Worm (Caenorhabditis elegans): ENCODE results near the gene F35G12.5.

F35G12.5 gene

DNA sequence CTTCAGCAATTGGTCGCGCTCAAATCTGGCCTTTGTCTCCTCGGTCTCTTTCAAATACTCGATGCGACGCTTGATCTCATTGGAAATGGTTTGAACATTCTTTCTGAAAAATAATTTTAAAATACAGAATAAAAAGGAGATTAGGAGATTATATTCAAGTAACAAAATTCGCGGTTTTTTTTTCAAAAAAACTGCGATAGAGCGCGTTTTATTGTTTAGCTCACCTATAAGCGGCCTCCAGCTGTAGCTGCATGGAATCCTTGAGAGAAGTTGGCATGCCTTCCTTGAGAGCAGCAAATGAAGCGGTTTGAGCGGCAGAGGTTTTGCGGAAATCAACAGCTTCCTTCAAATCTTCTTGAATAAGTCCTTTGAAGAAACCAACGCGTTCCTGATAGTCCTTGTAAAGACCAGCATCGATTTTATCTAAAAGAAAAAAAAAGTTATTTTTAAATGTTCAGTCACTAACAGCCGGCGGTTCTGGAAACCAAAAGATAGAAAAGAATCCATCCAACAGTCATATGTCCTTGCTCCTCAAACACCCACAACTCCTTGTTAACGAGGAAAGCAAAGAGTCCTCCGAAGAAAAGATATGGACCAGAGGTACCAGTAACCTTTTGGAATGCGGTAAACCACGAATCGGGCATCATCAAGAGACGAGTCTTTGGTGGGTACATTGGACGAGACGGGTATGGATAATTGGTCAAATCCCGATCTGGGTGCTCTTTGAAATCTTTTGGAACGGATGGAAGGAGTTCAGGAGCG lies 11.0 kb downstream of the F35G12.5 start:
- TF ChIP-seq ztf-23 (GFP tag; IDR thresholded peaks at IDR 0.05) (no peak), med-1 (GFP tag; optimal IDR thresholded peaks at IDR 0.05; ENCODE audit: insufficient read depth) (no peak), ztf-29 (GFP tag; IDR thresholded peaks at IDR 0.05) (no peak), klf-2 (GFP tag; conservative IDR thresholded peaks at IDR 0.05) (no peak), T22C8.4 (GFP tag; IDR thresholded peaks at IDR 0.05) (no peak)

DNA sequence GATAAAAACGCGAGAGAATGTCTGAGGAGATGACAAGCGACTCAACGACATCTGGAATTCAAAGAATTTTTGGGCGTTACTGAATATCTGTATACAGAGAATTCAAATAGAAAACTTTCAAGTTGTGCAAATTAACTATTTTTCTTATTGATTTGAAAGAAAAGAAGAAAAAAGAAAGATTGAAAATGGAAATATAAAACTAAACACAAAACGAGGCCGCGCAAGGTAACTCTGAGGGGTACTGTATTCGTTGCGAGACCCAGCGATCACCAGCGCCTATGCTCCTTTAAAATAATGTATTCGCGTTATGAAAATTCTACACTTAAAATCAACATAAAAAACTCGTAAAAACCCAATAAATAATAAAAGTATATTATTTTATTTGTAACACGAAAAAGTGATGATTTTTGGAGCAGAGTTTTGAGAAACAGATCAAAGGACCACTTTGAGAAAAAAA lies 11.9 kb downstream of the F35G12.5 start, which contains the start of gene asb-1:
asb-1 (minus strand) TSS at position 51 of the 457 bp plus-strand sequence.
- TF ChIP-seq med-1 (GFP tag; optimal IDR thresholded peaks at IDR 0.05; ENCODE audit: insufficient read depth) (no peak), klf-2 (GFP tag; conservative IDR thresholded peaks at IDR 0.05) (no peak), cog-1 (tag; optimal IDR thresholded peaks at IDR 0.05) (no peak), tab-1 (GFP tag; IDR thresholded peaks at IDR 0.05) (no peak), ref-1 (GFP tag; conservative IDR thresholded peaks at IDR 0.05) (no peak), T22C8.4 (GFP tag; IDR thresholded peaks at IDR 0.05) (no peak), ztf-23 (GFP tag; IDR thresholded peaks at IDR 0.05) (no peak), flt-1 (GFP tag; IDR thresholded peaks at IDR 0.05) (no peak), ztf-29 (GFP tag; IDR thresholded peaks at IDR 0.05) (no peak)

DNA sequence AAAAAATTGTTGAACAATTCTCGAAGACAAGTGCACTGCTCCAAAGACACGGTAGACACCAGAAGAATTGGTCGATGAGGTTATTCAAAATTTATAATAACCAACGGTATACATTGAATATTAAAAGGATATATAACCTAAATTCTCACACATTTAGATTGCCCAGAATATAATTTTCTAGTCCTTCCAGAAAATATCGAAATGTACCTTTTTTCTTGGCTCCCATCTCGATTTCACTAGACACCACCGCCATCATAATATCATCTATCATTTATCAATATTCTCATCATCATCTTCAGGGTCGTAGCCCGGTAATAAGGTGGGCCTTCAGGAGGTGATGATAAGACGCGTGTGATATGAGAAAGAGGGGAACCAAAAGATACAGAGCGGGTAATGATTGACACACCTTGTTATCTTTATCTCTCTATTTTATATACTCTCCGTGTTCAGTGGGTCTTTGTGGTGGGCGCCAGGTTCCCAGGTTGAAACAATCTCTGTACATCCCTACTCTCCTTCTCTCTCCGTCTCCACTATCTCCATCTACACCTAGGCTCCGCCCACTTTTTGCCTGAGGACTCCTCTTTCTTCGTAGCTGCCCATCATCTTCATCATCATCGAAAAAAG lies 16.3 kb downstream of the F35G12.5 start, which contains the start of gene mab-21:
mab-21 (plus strand) TSS at position 615 of the 624 bp plus-strand sequence.
- TF ChIP-seq T22C8.4 (GFP tag; IDR thresholded peaks at IDR 0.05) (no peak), flt-1 (GFP tag; IDR thresholded peaks at IDR 0.05) (no peak), ztf-29 (GFP tag; IDR thresholded peaks at IDR 0.05) (no peak), ref-1 (GFP tag; conservative IDR thresholded peaks at IDR 0.05) (no peak), klf-2 (GFP tag; conservative IDR thresholded peaks at IDR 0.05) (no peak), med-1 (GFP tag; optimal IDR thresholded peaks at IDR 0.05; ENCODE audit: insufficient read depth) (no peak), cog-1 (tag; optimal IDR thresholded peaks at IDR 0.05) (no peak), tab-1 (GFP tag; IDR thresholded peaks at IDR 0.05) (no peak), ztf-23 (GFP tag; IDR thresholded peaks at IDR 0.05) (no peak)

DNA sequence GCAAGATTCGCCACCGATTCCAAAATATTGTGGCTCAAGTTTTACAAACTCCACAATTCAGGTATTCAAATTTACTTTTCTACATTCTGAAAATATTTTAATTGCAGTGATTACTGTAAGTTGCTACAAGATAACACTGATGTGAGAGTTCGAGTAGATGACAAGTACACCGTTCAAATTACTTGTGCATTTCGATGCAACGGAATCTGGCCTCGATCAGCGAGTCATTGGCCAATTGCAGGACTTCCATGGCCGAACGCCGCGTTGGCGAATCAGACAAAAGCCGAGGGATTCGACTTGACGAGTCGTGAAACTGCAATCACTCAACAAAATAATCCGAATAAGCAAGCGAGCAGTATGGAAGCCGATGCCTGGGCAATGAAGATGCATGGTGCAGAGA lies 17.4 kb downstream of the F35G12.5 start:
- TF ChIP-seq flt-1 (GFP tag; IDR thresholded peaks at IDR 0.05), result no peak
- TF ChIP-seq ztf-29 (GFP tag; IDR thresholded peaks at IDR 0.05), result no peak
- no peak for TF ChIP-seq ztf-23 (GFP tag; IDR thresholded peaks at IDR 0.05)
- no peak for TF ChIP-seq T22C8.4 (GFP tag; IDR thresholded peaks at IDR 0.05)
- no peak for TF ChIP-seq klf-2 (GFP tag; conservative IDR thresholded peaks at IDR 0.05)
- TF ChIP-seq ref-1 (GFP tag; conservative IDR thresholded peaks at IDR 0.05), result no peak
- TF ChIP-seq med-1 (GFP tag; optimal IDR thresholded peaks at IDR 0.05; ENCODE audit: insufficient read depth), result no peak
- TF ChIP-seq cog-1 (tag; optimal IDR thresholded peaks at IDR 0.05), result no peak
- no peak for TF ChIP-seq tab-1 (GFP tag; IDR thresholded peaks at IDR 0.05)

DNA sequence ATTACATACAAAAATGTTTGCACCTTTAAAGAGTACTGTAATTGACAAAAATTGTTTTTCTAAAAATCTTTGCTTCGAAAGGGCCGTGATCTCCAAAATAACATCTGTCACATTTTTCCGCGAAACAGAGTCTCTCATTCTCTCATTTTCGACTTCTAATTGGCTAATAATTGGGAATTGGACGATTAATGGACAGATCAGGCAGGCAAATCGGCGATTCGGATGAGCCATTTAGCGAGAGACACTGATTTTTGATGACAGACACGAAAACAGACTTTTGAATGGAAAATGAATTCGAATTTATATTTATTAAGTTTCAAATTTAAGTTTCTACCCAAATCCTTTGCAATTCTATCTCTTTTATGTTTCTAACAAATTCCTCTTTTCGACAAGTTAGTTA lies 19.9 kb downstream of the F35G12.5 start:
- TF ChIP-seq cog-1 (tag; optimal IDR thresholded peaks at IDR 0.05), result no peak
- no peak for TF ChIP-seq ztf-23 (GFP tag; IDR thresholded peaks at IDR 0.05)

DNA sequence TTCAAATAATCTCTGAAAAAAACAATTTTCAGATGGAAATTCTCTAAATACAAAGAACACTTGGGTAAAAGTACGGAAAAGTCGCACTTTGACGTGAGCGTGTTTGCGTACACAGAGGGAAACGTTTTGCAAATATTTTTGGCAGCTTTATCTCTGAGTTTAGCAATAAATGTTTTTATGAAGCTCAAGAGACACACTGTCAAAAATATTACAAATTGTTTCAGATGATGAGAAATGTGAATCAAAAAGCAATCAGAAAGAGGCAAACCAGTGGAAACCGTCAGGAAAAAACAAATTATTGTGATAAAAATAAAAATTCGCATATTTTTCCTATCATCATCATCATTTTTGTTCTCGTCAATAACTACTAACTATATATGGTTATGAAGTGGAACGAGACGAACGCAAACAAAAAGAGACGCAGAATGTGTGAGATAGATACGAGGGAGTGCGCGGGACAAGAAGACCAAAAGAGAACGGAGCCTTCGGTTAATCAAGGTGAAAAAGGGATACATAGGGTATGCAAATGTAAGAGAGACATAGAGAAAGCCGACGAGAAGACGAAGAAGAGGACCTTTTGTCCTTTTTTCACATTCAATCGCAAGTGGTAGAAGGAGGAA lies 28.5 kb downstream of the F35G12.5 start, which contains the start of gene sel-2:
sel-2 (minus strand) TSS at position 51 of the 620 bp plus-strand sequence.
- no peak for TF ChIP-seq ztf-29 (GFP tag; IDR thresholded peaks at IDR 0.05)
- no peak for TF ChIP-seq tab-1 (GFP tag; IDR thresholded peaks at IDR 0.05)
- no peak for TF ChIP-seq T22C8.4 (GFP tag; IDR thresholded peaks at IDR 0.05)
- no peak for TF ChIP-seq ztf-23 (GFP tag; IDR thresholded peaks at IDR 0.05)
- no peak for TF ChIP-seq med-1 (GFP tag; optimal IDR thresholded peaks at IDR 0.05; ENCODE audit: insufficient read depth)
- TF ChIP-seq flt-1 (GFP tag; IDR thresholded peaks at IDR 0.05), result no peak
- TF ChIP-seq ref-1 (GFP tag; conservative IDR thresholded peaks at IDR 0.05), result no peak
- no peak for TF ChIP-seq cog-1 (tag; optimal IDR thresholded peaks at IDR 0.05)
- no peak for TF ChIP-seq klf-2 (GFP tag; conservative IDR thresholded peaks at IDR 0.05)

DNA sequence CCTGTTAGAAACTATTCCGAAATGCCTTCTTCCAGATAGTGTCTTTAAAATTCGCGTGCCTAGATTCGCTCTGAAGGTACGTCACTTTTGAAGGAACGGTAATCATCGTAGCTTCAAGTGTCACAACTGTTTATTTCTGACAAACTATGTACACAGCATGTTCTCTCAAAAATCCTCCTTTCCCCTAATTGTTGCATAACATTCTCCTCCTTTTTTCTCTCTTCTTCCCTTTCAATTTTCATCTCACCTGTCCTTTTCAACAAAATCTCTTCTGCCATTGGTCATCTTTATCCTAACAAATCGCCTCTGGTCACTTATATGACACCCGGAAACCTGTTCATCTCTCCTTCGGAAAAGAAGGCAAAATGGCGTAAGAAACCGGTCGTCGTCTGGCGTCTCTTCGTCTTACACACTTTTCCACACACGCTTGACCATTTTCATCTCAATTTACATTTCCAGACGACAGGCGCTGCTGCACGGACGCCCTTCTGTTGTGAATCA lies 32.2 kb downstream of the F35G12.5 start, which contains the start of gene lips-3:
lips-3 (plus strand) TSS at position 458 of the 501 bp plus-strand sequence.
- TF ChIP-seq klf-2 (GFP tag; conservative IDR thresholded peaks at IDR 0.05), result no peak

DNA sequence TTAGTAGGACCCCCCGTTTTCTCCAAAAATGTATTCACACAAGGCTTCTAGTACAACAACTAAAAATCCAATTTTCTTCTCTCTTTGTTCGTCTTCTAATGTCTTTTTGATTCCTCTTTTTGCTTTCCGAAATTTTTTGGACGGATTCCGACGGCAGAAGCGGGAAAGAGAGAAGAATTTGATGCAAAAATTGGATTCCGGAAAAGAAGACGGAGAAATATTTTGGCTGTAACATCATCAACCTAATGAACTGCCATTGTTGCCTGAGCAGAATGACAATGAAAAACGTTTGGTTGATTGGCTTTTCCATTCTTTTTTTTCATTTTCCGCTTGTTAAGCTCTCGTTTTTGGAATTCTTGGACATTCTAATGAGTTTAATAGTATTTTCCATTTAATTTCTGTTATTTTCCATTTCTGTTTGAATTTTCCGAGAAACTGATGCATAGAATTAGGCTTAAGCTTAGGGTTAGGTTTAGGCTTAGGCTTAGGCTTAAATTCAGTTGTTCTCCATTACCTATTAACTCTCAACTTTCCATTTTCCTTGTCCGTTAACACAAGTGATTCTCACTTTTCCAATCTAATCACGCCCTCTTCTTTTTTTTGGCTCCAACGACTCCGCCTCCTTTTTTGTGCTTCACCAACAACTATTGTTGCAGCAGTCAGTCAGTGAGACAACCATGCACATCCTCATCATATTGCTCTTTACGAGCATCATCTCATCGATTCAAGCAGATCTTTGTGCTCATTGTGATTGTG lies 38.6 kb downstream of the F35G12.5 start, which contains the start of gene lron-5:
lron-5 (plus strand) TSS at position 655 of the 756 bp plus-strand sequence.
- TF ChIP-seq cog-1 (tag; optimal IDR thresholded peaks at IDR 0.05) (no peak), ztf-23 (GFP tag; IDR thresholded peaks at IDR 0.05) (no peak), tab-1 (GFP tag; IDR thresholded peaks at IDR 0.05) (no peak), med-1 (GFP tag; optimal IDR thresholded peaks at IDR 0.05; ENCODE audit: insufficient read depth) (no peak), ref-1 (GFP tag; conservative IDR thresholded peaks at IDR 0.05) (no peak), klf-2 (GFP tag; conservative IDR thresholded peaks at IDR 0.05) (no peak), flt-1 (GFP tag; IDR thresholded peaks at IDR 0.05) (no peak), ztf-29 (GFP tag; IDR thresholded peaks at IDR 0.05) (no peak), T22C8.4 (GFP tag; IDR thresholded peaks at IDR 0.05) (no peak)
